Worm (Caenorhabditis elegans) whole organism, mixed stage, embryonic: ENCODE results near the gene cct-8.

ENCODE experiments used
- M03D4.4 ChIP-seq: sonication (generic microtip); optimal IDR thresholded peaks from 2 replicates; lab custom pipeline; 2017; ENCODE audit warnings: mild to moderate bottlenecking, missing genetic modification characterization, missing compliant biosample characterization
- bed-3 ChIP-seq: fragments of 200-800 bp; sonication (Bioruptor generic); optimal IDR thresholded peaks from 3 replicates; lab custom pipeline; 2018; ENCODE audit warnings: mild to moderate bottlenecking, missing genetic modification characterization, moderate library complexity, missing compliant biosample characterization
- blmp-1 ChIP-seq: fragments of 150-350 bp; optimal IDR thresholded peaks from 2 replicates; lab custom pipeline; 2014; ENCODE audit warnings: missing biosample characterization, missing genetic modification characterization
- ceh-43 ChIP-seq: fragments of 200-800 bp; sonication (Bioruptor generic); optimal IDR thresholded peaks from 2 replicates; lab custom pipeline; 2018; ENCODE audit warnings: mild to moderate bottlenecking, missing genetic modification characterization, moderate library complexity, missing compliant biosample characterization
- ces-1 ChIP-seq: fragments of 150-350 bp; optimal IDR thresholded peaks from 2 replicates; lab custom pipeline; 2014; ENCODE audit warnings: missing biosample characterization, missing genetic modification reagents, missing genetic modification characterization
- cnd-1 ChIP-seq: fragments of 200-800 bp; sonication (Bioruptor generic); optimal IDR thresholded peaks from 2 replicates; lab custom pipeline; 2018; ENCODE audit warnings: mild to moderate bottlenecking, missing genetic modification characterization, missing compliant biosample characterization
- drap-1 ChIP-seq: fragments of 200-800 bp; sonication (Bioruptor generic); optimal IDR thresholded peaks from 3 replicates; lab custom pipeline; 2018; ENCODE audit warnings: mild to moderate bottlenecking, missing genetic modification characterization, missing compliant biosample characterization
- elt-1 ChIP-seq: sonication (generic microtip); optimal IDR thresholded peaks from 2 replicates; lab custom pipeline; 2017; ENCODE audit warnings: missing genetic modification characterization, mild to moderate bottlenecking, missing compliant biosample characterization, antibody characterized with exemption, moderate library complexity, borderline replicate concordance; ENCODE audit not compliant: insufficient read depth
- elt-3 ChIP-seq: fragments of 150-350 bp; optimal IDR thresholded peaks from 2 replicates; lab custom pipeline; 2014; ENCODE audit warnings: missing biosample characterization, missing genetic modification characterization
- flh-1 ChIP-seq: fragments of 200-800 bp; sonication (Bioruptor generic); optimal IDR thresholded peaks from 2 replicates; lab custom pipeline; 2018; ENCODE audit warnings: mild to moderate bottlenecking, missing genetic modification characterization, moderate library complexity, missing compliant biosample characterization
- ham-2 ChIP-seq: fragments of 200-800 bp; sonication (Bioruptor generic); optimal IDR thresholded peaks from 2 replicates; lab custom pipeline; 2018; ENCODE audit warnings: mild to moderate bottlenecking, missing genetic modification characterization, missing compliant biosample characterization
- hlh-1 ChIP-seq: fragments of 150-350 bp; optimal IDR thresholded peaks from 2 replicates; lab custom pipeline; 2014; ENCODE audit warnings: missing biosample characterization, missing genetic modification reagents, missing genetic modification characterization
- lin-13 ChIP-seq: fragments of 150-350 bp; optimal IDR thresholded peaks from 2 replicates; lab custom pipeline; 2014; ENCODE audit warnings: missing biosample characterization, missing genetic modification characterization
- lin-32 ChIP-seq: fragments of 200-800 bp; sonication (Bioruptor generic); optimal IDR thresholded peaks from 2 replicates; lab custom pipeline; 2018; ENCODE audit warnings: mild to moderate bottlenecking, missing genetic modification characterization, missing compliant biosample characterization
- lsy-2 ChIP-seq: fragments of 150-350 bp; optimal IDR thresholded peaks from 2 replicates; lab custom pipeline; 2014; ENCODE audit warnings: missing biosample characterization, missing genetic modification characterization
- mab-5 ChIP-seq: fragments of 150-350 bp; optimal IDR thresholded peaks from 2 replicates; lab custom pipeline; 2014; ENCODE audit warnings: missing biosample characterization, missing genetic modification characterization
- mep-1 ChIP-seq: fragments of 150-350 bp; optimal IDR thresholded peaks from 2 replicates; lab custom pipeline; 2017; ENCODE audit warnings: missing biosample characterization, missing genetic modification reagents, missing genetic modification characterization, inconsistent platforms
- mls-2 ChIP-seq: sonication (generic microtip); optimal IDR thresholded peaks from 2 replicates; lab custom pipeline; 2016; ENCODE audit warnings: mild to moderate bottlenecking, missing genetic modification characterization, moderate library complexity, missing compliant biosample characterization
- nhr-12 ChIP-seq: fragments of 150-350 bp; optimal IDR thresholded peaks from 2 replicates; lab custom pipeline; 2014; ENCODE audit warnings: missing biosample characterization, missing genetic modification characterization
- nhr-2 ChIP-seq: fragments of 150-350 bp; optimal IDR thresholded peaks from 2 replicates; lab custom pipeline; 2014; ENCODE audit warnings: missing biosample characterization, missing genetic modification characterization
- nhr-237 ChIP-seq: fragments of 150-350 bp; optimal IDR thresholded peaks from 2 replicates; lab custom pipeline; 2014; ENCODE audit warnings: missing biosample characterization, missing genetic modification characterization
- nhr-28 ChIP-seq: fragments of 150-350 bp; optimal IDR thresholded peaks from 2 replicates; lab custom pipeline; 2014; ENCODE audit warnings: missing biosample characterization, missing genetic modification characterization
- nhr-76 ChIP-seq: sonication (generic microtip); optimal IDR thresholded peaks from 2 replicates; lab custom pipeline; 2017; ENCODE audit warnings: missing biosample characterization, missing genetic modification characterization
- pha-4 ChIP-seq: fragments of 150-350 bp; optimal IDR thresholded peaks from 2 replicates; lab custom pipeline; 2018; ENCODE audit warnings: missing biosample characterization, missing genetic modification reagents, missing genetic modification characterization
- sem-2 ChIP-seq: fragments of 200-800 bp; sonication (Bioruptor generic); optimal IDR thresholded peaks from 2 replicates; lab custom pipeline; 2018; ENCODE audit warnings: mild to moderate bottlenecking, missing genetic modification characterization, missing compliant biosample characterization
- snpc-4 ChIP-seq: fragments of 150-350 bp; optimal IDR thresholded peaks from 2 replicates; lab custom pipeline; 2014; ENCODE audit warnings: missing biosample characterization, missing genetic modification characterization
- tbx-8 ChIP-seq: fragments of 200-800 bp; sonication (Bioruptor generic); optimal IDR thresholded peaks from 2 replicates; lab custom pipeline; 2018; ENCODE audit warnings: mild to moderate bottlenecking, missing genetic modification characterization, moderate library complexity, missing compliant biosample characterization
- unc-120 ChIP-seq: sonication (generic microtip); optimal IDR thresholded peaks from 2 replicates; lab custom pipeline; 2017; ENCODE audit warnings: missing genetic modification characterization, missing compliant biosample characterization; ENCODE audit not compliant: poor library complexity, severe bottlenecking
- unc-62 ChIP-seq: fragments of 150-350 bp; optimal IDR thresholded peaks from 2 replicates; lab custom pipeline; 2014; ENCODE audit warnings: missing biosample characterization, missing genetic modification reagents, missing genetic modification characterization
- ztf-11 ChIP-seq: fragments of 150-350 bp; optimal IDR thresholded peaks from 2 replicates; lab custom pipeline; 2014; ENCODE audit warnings: missing biosample characterization, missing genetic modification characterization

Gene cct-8

DNA sequence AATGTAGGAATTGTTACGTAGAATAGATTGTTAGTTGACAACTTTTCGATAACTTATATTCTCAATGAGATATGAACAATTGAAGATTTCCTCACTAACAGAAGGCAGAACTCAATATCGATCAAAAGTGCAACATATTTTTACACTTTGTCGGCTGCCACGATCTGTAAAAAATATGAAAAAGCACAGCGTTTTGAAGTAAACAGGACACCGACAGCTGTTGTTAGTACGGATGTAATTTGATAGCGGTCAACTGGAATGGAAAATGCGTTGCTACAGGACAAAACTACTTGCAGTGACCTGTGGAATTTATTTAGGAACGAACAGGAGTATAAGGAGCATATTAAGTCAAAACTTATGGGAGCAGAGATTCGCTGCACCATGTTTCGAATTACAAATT lies 12.3 kb upstream of the cct-8 start:
- TF ChIP-seq hlh-1 (peak; percentile 83), tbx-8 (GFP tag; lab: Kevin White, UChicago) (no peak)

ce11 chrIV:1105104-1105503 lies 11.4 kb upstream of the cct-8 start:
- TF ChIP-seq unc-62 (GFP tag; lab: Kevin White, UChicago) (no peak), M03D4.4 (tag; lab: Kevin White, UChicago) (no peak), unc-120 (tag; lab: Kevin White, UChicago) (peak; percentile 33), hlh-1 (peak; percentile 95)

DNA sequence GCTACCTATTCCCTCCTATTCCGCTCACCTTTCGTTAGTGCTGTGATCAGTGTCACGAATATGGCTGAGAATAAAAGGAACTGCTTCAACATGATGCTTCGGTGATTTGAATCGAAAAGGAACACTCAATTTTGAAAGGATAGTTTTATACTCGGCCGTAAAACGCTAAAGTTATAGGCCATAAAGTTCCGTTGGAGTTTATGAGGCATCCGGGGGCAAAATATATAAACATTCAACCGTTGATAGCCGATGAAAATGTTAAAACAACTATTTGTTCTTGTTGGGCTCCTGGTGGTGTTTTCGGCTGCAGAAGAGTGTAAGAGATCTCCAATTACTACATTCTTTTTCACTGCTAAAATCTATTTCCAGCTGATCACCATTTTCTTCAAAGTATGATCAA lies 10.8 kb upstream of the cct-8 start, which contains the start of the genes C44B12.9 and C44B12.3:
C44B12.9 (minus strand) TSS at position 101 of the 400 bp plus-strand sequence.
C44B12.3 (plus strand) TSS at position 249 of the 400 bp plus-strand sequence.
- TF ChIP-seq mls-2 (tag; lab: Kevin White, UChicago) = no peak
- TF ChIP-seq cnd-1 = no peak
- no peak for TF ChIP-seq drap-1 (GFP tag; lab: Kevin White, UChicago)
- TF ChIP-seq nhr-2 (tag; lab: Kevin White, UChicago) = no peak
- no peak for TF ChIP-seq bed-3 (GFP tag; lab: Kevin White, UChicago)
- no peak for TF ChIP-seq mep-1 (tag; lab: Kevin White, UChicago)
- no peak for TF ChIP-seq hlh-1
- no peak for TF ChIP-seq snpc-4 (tag; lab: Kevin White, UChicago)
- no peak for TF ChIP-seq ztf-11
- no peak for TF ChIP-seq elt-1
- no peak for TF ChIP-seq lsy-2
- no peak for TF ChIP-seq blmp-1 (tag; lab: Kevin White, UChicago)
- TF ChIP-seq ces-1 (GFP tag; lab: Kevin White, UChicago) = no peak
- TF ChIP-seq nhr-237 (tag; lab: Kevin White, UChicago) = no peak
- TF ChIP-seq, all 35 proteins: peak for 0

DNA sequence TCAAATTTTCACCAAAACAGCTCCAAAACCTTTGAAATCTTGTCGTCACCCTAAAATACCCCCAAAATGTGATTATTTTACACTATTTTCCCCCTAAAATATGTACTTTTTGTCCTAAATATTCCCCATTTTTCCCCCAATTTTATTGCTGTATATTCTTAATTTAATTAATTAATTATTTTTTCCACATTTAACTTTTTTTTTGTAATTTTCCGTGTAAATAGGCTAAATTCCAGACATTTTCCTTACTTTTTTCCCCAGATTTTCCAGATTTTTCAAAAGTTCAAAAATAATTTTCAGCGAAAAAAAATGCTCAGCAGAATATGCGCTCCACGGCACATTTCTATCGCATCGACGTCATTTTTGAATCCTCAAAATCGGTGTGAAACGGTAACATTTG lies 3.4 kb upstream of the cct-8 start, which contains the start of gene cox-18:
cox-18 (plus strand) TSS at position 301 of the 400 bp plus-strand sequence.
- TF ChIP-seq nhr-237 (tag; lab: Kevin White, UChicago) (no peak), ceh-43 (no peak), mep-1 (tag; lab: Kevin White, UChicago) (no peak), sem-2 (GFP tag; lab: Kevin White, UChicago) (no peak), nhr-2 (tag; lab: Kevin White, UChicago) (no peak), nhr-12 (no peak), pha-4 (tag; lab: Kevin White, UChicago) (no peak), unc-62 (GFP tag; lab: Kevin White, UChicago) (no peak), mab-5 (tag; lab: Kevin White, UChicago) (no peak), lin-13 (tag; lab: Kevin White, UChicago) (no peak), flh-1 (no peak), nhr-28 (tag; lab: Kevin White, UChicago) (no peak), ztf-11 (no peak), lsy-2 (no peak), elt-3 (tag; lab: Kevin White, UChicago) (no peak)

- no peak for TF ChIP-seq ham-2 (GFP tag; lab: Kevin White, UChicago)
These were observed 2.4 kb upstream of the cct-8 start for ce11 chrIV:1096154-1096553.

DNA sequence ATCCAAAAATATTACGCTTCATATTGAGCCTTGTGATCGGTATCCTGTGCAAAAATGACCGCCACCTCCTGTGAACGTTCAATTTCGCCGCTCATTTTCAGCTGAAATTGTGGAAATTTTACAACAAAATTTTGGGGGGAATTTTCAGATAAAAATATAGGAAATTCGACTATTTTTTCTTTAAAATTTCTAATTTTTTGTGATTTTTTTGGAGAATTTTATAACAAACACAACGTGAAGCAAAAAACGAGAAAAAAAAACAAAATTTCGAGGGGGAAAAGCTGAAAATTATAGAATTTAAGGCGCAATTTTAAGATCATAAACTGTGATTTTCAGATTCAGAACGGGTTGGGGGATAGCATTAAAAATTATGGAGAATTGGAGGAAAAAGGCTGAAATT lies 6.8 kb downstream of the cct-8 start, which contains the start of gene csn-4:
csn-4 (minus strand) TSS at position 101 of the 400 bp plus-strand sequence.
- no peak for TF ChIP-seq cnd-1
- TF ChIP-seq ces-1 (GFP tag; lab: Kevin White, UChicago) = no peak
- TF ChIP-seq lin-13 (tag; lab: Kevin White, UChicago) = no peak
- TF ChIP-seq elt-1 = no peak
- TF ChIP-seq nhr-76 = no peak
- no peak for TF ChIP-seq mab-5 (tag; lab: Kevin White, UChicago)
- no peak for TF ChIP-seq lin-32 (GFP tag; lab: Kevin White, UChicago)
- TF ChIP-seq ceh-43 = no peak
